In genomic region chrX:19730844-19731243, dm6 we compare ENCODE assay signal across 1 fruit fly cellular context.
A peak's percentile ranks its signal among the peaks of the same experiment; 100 is the strongest.
TF ChIP-seq lines count a peak whose summit lies in the region.

TSS of gene AP-1-2beta (plus strand) at chrX:19731004.

TF ChIP-seq in whole organism, embryonic, 481 proteins besides CTCF, POLR2A, EP300 and RAD21 (continued from another document):
- TF ChIP-seq hbn (GFP tag; IDR thresholded peaks at IDR 0.05; lab: Robert Waterston, UW; ENCODE audit: partially characterized antibody) (no peak; the same call in 1 of the 2 replicates), br (optimal IDR thresholded peaks at IDR 0.05; lab: Kevin White, UChicago) (no peak), amos (GFP tag; IDR thresholded peaks at IDR 0.05; lab: Robert Waterston, UW; ENCODE audit: partially characterized antibody) (peak; percentile 37; the same call in 1 of the 2 replicates), dati (GFP tag; IDR thresholded peaks at IDR 0.05; lab: Robert Waterston, UW) (no peak), D (optimal IDR thresholded peaks at IDR 0.05; lab: Kevin White, UChicago) (no peak), D (GFP tag; optimal IDR thresholded peaks at IDR 0.05; lab: Kevin White, UChicago) (no peak), E2f2 (GFP tag; IDR thresholded peaks at IDR 0.05; lab: Robert Waterston, UW) (peak; percentile 79), stc (GFP tag; IDR thresholded peaks at IDR 0.05; lab: Robert Waterston, UW) (no peak), trh (GFP tag; optimal IDR thresholded peaks at IDR 0.05; lab: Kevin White, UChicago) (no peak), CG8290 (GFP tag; optimal IDR thresholded peaks at IDR 0.05; lab: Kevin White, UChicago) (peak; percentile 20), CG8290 (tag; optimal IDR thresholded peaks at IDR 0.05; lab: Kevin White, UChicago) (no peak), CG14860 (GFP tag; IDR thresholded peaks at IDR 0.05; lab: Robert Waterston, UW; ENCODE audit: partially characterized antibody) (peak; percentile 40; the same call in 1 of the 3 replicates), CG42726 (GFP tag; IDR thresholded peaks at IDR 0.05; lab: Robert Waterston, UW; ENCODE audit: partially characterized antibody) (no peak), CG13287 (GFP tag; IDR thresholded peaks at IDR 0.05; lab: Robert Waterston, UW; ENCODE audit: partially characterized antibody) (peak; percentile 57), CG12659 (GFP tag; optimal IDR thresholded peaks at IDR 0.05; lab: Kevin White, UChicago) (peak; percentile 21), lov (optimal IDR thresholded peaks at IDR 0.05; lab: Kevin White, UChicago) (no peak), lov (GFP tag; IDR thresholded peaks at IDR 0.05; lab: Robert Waterston, UW) (no peak), dan (GFP tag; IDR thresholded peaks at IDR 0.05; lab: Robert Waterston, UW) (no peak), MESR4 (GFP tag; optimal IDR thresholded peaks at IDR 0.05; lab: Kevin White, UChicago) (peak; percentile 89), Elba2 (GFP tag; optimal IDR thresholded peaks at IDR 0.05; lab: Kevin White, UChicago) (no peak), Side (GFP tag; optimal IDR thresholded peaks at IDR 0.05; lab: Kevin White, UChicago) (no peak), Ptx1 (GFP tag; IDR thresholded peaks at IDR 0.05; lab: Robert Waterston, UW) (no peak), CG4617 (GFP tag; optimal IDR thresholded peaks at IDR 0.05; lab: Kevin White, UChicago; ENCODE audit: borderline replicate concordance) (peak; percentile 56), unc-4 (GFP tag; IDR thresholded peaks at IDR 0.05; lab: Robert Waterston, UW; ENCODE audit: partially characterized antibody) (0 out of 2 replicates have a peak, but pooled peaks have one; percentile 40), Dip2 (GFP tag; IDR thresholded peaks at IDR 0.05; lab: Robert Waterston, UW) (no peak), CG6272 (GFP tag; IDR thresholded peaks at IDR 0.05; lab: Robert Waterston, UW) (no peak), nerfin-1 (tag; optimal IDR thresholded peaks at IDR 0.05; lab: Kevin White, UChicago) (peak; percentile 86), CG8765 (GFP tag; IDR thresholded peaks at IDR 0.05; lab: Robert Waterston, UW) (no peak), YL-1 (GFP tag; optimal IDR thresholded peaks at IDR 0.05; lab: Kevin White, UChicago) (peak; percentile 70), Atf3 (GFP tag; optimal IDR thresholded peaks at IDR 0.05; lab: Kevin White, UChicago) (no peak), row (GFP tag; IDR thresholded peaks at IDR 0.05; lab: Robert Waterston, UW) (no peak), Myb (GFP tag; optimal IDR thresholded peaks at IDR 0.05; lab: Kevin White, UChicago) (peak; percentile 76), bbx (GFP tag; IDR thresholded peaks at IDR 0.05; lab: Robert Waterston, UW; ENCODE audit: partially characterized antibody) (peak; percentile 38; the same call in 1 of the 2 replicates), CG11247 (GFP tag; IDR thresholded peaks at IDR 0.05; lab: Robert Waterston, UW) (no peak), trem (tag; optimal IDR thresholded peaks at IDR 0.05; lab: Kevin White, UChicago) (peak; percentile 43), sens-2 (GFP tag; IDR thresholded peaks at IDR 0.05; lab: Robert Waterston, UW) (no peak), CG32532 (GFP tag; IDR thresholded peaks at IDR 0.05; lab: Robert Waterston, UW) (no peak), Six4 (GFP tag; optimal IDR thresholded peaks at IDR 0.05; lab: Kevin White, UChicago) (no peak), vnd (GFP tag; IDR thresholded peaks at IDR 0.05; lab: Robert Waterston, UW; ENCODE audit: partially characterized antibody) (no peak), salm (tag; optimal IDR thresholded peaks at IDR 0.05; lab: Kevin White, UChicago) (no peak), BEAF-32 (GFP tag; optimal IDR thresholded peaks at IDR 0.05; lab: Kevin White, UChicago) (peak; percentile 50), CG31388 (GFP tag; optimal IDR thresholded peaks at IDR 0.05; lab: Kevin White, UChicago) (no peak), vfl (GFP tag; optimal IDR thresholded peaks at IDR 0.05; lab: Kevin White, UChicago) (no peak), sna (GFP tag; IDR thresholded peaks at IDR 0.05; lab: Robert Waterston, UW; ENCODE audit: partially characterized antibody) (0 out of 2 replicates have a peak, but pooled peaks have one; percentile 21), zen2 (GFP tag; IDR thresholded peaks at IDR 0.05; lab: Robert Waterston, UW; ENCODE audit: partially characterized antibody) (no peak), CG3407 (GFP tag; optimal IDR thresholded peaks at IDR 0.05; lab: Kevin White, UChicago) (no peak), CG16815 (GFP tag; optimal IDR thresholded peaks at IDR 0.05; lab: Kevin White, UChicago) (no peak), HLH4C (GFP tag; IDR thresholded peaks at IDR 0.05; lab: Robert Waterston, UW; ENCODE audit: partially characterized antibody) (peak; percentile 71), CG13624 (GFP tag; optimal IDR thresholded peaks at IDR 0.05; lab: Kevin White, UChicago) (no peak), CG11560 (tag; IDR thresholded peaks at IDR 0.05; lab: Robert Waterston, UW) (no peak), CG9437 (GFP tag; optimal IDR thresholded peaks at IDR 0.05; lab: Kevin White, UChicago) (no peak), HLH3B (GFP tag; IDR thresholded peaks at IDR 0.05; lab: Robert Waterston, UW) (no peak), CG18476 (GFP tag; optimal IDR thresholded peaks at IDR 0.05; lab: Kevin White, UChicago) (no peak), Med (GFP tag; lab: Kevin White, UChicago) (no peak), stwl (tag; optimal IDR thresholded peaks at IDR 0.05; lab: Kevin White, UChicago) (peak; percentile 75), CG12071 (GFP tag; optimal IDR thresholded peaks at IDR 0.05; lab: Kevin White, UChicago) (no peak), Hand (GFP tag; optimal IDR thresholded peaks at IDR 0.05; lab: Kevin White, UChicago) (no peak), CG8359 (GFP tag; optimal IDR thresholded peaks at IDR 0.05; lab: Kevin White, UChicago; ENCODE audit: borderline replicate concordance) (no peak), CG7928 (GFP tag; optimal IDR thresholded peaks at IDR 0.05; lab: Kevin White, UChicago) (no peak), Meics (GFP tag; optimal IDR thresholded peaks at IDR 0.05; lab: Kevin White, UChicago) (no peak), CG17186 (GFP tag; optimal IDR thresholded peaks at IDR 0.05; lab: Kevin White, UChicago) (no peak), CG10959 (GFP tag; IDR thresholded peaks at IDR 0.05; lab: Robert Waterston, UW) (no peak), gfzf (GFP tag; optimal IDR thresholded peaks at IDR 0.05; lab: Kevin White, UChicago) (peak; percentile 78), yki (optimal IDR thresholded peaks at IDR 0.05; lab: Kevin White, UChicago) (no peak), mld (GFP tag; IDR thresholded peaks at IDR 0.05; lab: Robert Waterston, UW; ENCODE audit: partially characterized antibody) (peak; percentile 54; the same call in 1 of the 3 replicates), Drgx (GFP tag; IDR thresholded peaks at IDR 0.05; lab: Robert Waterston, UW) (no peak), CG13296 (GFP tag; optimal IDR thresholded peaks at IDR 0.05; lab: Kevin White, UChicago) (no peak), NC2β (GFP tag; optimal IDR thresholded peaks at IDR 0.05; lab: Kevin White, UChicago) (no peak), CG2202 (tag; optimal IDR thresholded peaks at IDR 0.05; lab: Kevin White, UChicago) (no peak), CG18262 (tag; optimal IDR thresholded peaks at IDR 0.05; lab: Kevin White, UChicago) (no peak), NfI (GFP tag; optimal IDR thresholded peaks at IDR 0.05; lab: Kevin White, UChicago) (no peak), CG18619 (GFP tag; optimal IDR thresholded peaks at IDR 0.05; lab: Kevin White, UChicago) (no peak), Fer2 (tag; optimal IDR thresholded peaks at IDR 0.05; lab: Kevin White, UChicago) (no peak)
